Worm (Caenorhabditis elegans) whole organism, L4 larva: ENCODE measurements around the gene epg-7.
A peak's percentile ranks its signal among the peaks of the same experiment; 100 is the strongest.

Experiments
- F37D6.2 ChIP-seq: sonication (generic microtip); optimal IDR thresholded peaks from 2 replicates; lab custom pipeline; 2016; ENCODE audit warnings: mild to moderate bottlenecking, missing genetic modification characterization, missing compliant biosample characterization
- F44E2.7 ChIP-seq: fragments of 200-800 bp; sonication (Bioruptor generic); IDR thresholded peaks from 2 replicates; pipeline ENCODE4 v2.1.2; 2022; ENCODE audit warnings: missing genetic modification characterization, missing compliant biosample characterization
- T20F7.1 ChIP-seq: fragments of 200-800 bp; sonication (Bioruptor generic); optimal IDR thresholded peaks from 2 replicates; lab custom pipeline; 2018; ENCODE audit warnings: mild to moderate bottlenecking, missing genetic modification characterization, missing compliant biosample characterization
- T26A8.4 ChIP-seq: fragments of 200-800 bp; sonication (Bioruptor generic); IDR thresholded peaks from 2 replicates; pipeline ENCODE4 v1.3.6; 2022; ENCODE audit warnings: missing genetic modification characterization, missing compliant biosample characterization
- Y105C5A.15 ChIP-seq: fragments of 200-800 bp; sonication (Bioruptor generic); IDR thresholded peaks from 2 replicates; pipeline ENCODE4 v1.3.6; 2022; ENCODE audit warnings: missing genetic modification characterization, missing compliant biosample characterization
- aly-2 ChIP-seq: sonication (generic microtip); optimal IDR thresholded peaks from 2 replicates; lab custom pipeline; 2018; ENCODE audit warnings: missing biosample characterization, missing genetic modification characterization
- arid-1 ChIP-seq: fragments of 200-800 bp; sonication (Bioruptor generic); conservative IDR thresholded peaks from 2 replicates; pipeline ENCODE4 v1.3.6; 2022; ENCODE audit warnings: missing genetic modification reagents, missing genetic modification characterization, missing compliant biosample characterization
- attf-4 ChIP-seq: sonication (generic microtip); optimal IDR thresholded peaks from 3 replicates; lab custom pipeline; 2017; ENCODE audit warnings: missing biosample characterization, missing genetic modification characterization
- ceh-20 ChIP-seq: fragments of 200-800 bp; sonication (Bioruptor generic); IDR thresholded peaks from 2 replicates; pipeline ENCODE4 v1.3.6; 2022; ENCODE audit warnings: missing genetic modification reagents, missing genetic modification characterization, missing compliant biosample characterization
- ceh-62 ChIP-seq: sonication (generic microtip); optimal IDR thresholded peaks from 2 replicates; lab custom pipeline; 2017; ENCODE audit warnings: missing biosample characterization, missing genetic modification characterization
- ces-1 ChIP-seq: fragments of 150-350 bp; sonication (generic microtip); optimal IDR thresholded peaks from 4 replicates; lab custom pipeline; 2014; ENCODE audit warnings: missing biosample characterization, missing genetic modification reagents, missing genetic modification characterization
- daf-12 ChIP-seq: fragments of 150-350 bp; optimal IDR thresholded peaks from 2 replicates; lab custom pipeline; 2014; ENCODE audit warnings: missing biosample characterization, missing genetic modification reagents, missing genetic modification characterization
- daf-16 ChIP-seq, 3 experiments: sonication (generic microtip); optimal IDR thresholded peaks; 2 replicates each; lab custom pipeline; 2016 to 2017; ENCODE audit warnings: missing genetic modification characterization in 3 of 3, missing genetic modification reagents in 3 of 3, mild to moderate bottlenecking in 2 of 3, missing compliant biosample characterization in 2 of 3, missing biosample characterization in 1 of 3, moderate library complexity in 1 of 3
- daf-19 ChIP-seq: fragments of 200-800 bp; sonication (Bioruptor generic); conservative IDR thresholded peaks from 2 replicates; pipeline ENCODE4 v1.3.6; 2022; ENCODE audit warnings: missing genetic modification characterization, missing compliant biosample characterization
- dmd-6 ChIP-seq: fragments of 200-800 bp; sonication (Bioruptor generic); IDR thresholded peaks from 2 replicates; pipeline ENCODE4 v1.3.6; 2022; ENCODE audit warnings: missing genetic modification reagents, missing genetic modification characterization, missing compliant biosample characterization
- dmd-8 ChIP-seq: fragments of 200-800 bp; sonication (Bioruptor generic); IDR thresholded peaks from 2 replicates; pipeline ENCODE4 v1.3.6; 2022; ENCODE audit warnings: missing genetic modification characterization, missing compliant biosample characterization
- dmd-9 ChIP-seq: fragments of 200-800 bp; sonication (Bioruptor generic); IDR thresholded peaks from 2 replicates; pipeline ENCODE4 v1.3.6; 2022; ENCODE audit warnings: missing genetic modification reagents, missing genetic modification characterization, missing compliant biosample characterization
- duxl-1 ChIP-seq: sonication (generic microtip); optimal IDR thresholded peaks from 2 replicates; lab custom pipeline; 2016; ENCODE audit warnings: mild to moderate bottlenecking, missing genetic modification characterization, moderate library complexity, missing compliant biosample characterization; ENCODE audit not compliant: poor library complexity
- dve-1 ChIP-seq: sonication (generic microtip); optimal IDR thresholded peaks from 2 replicates; lab custom pipeline; 2017; ENCODE audit warnings: antibody characterized with exemption, mild to moderate bottlenecking, missing genetic modification characterization, missing compliant biosample characterization; ENCODE audit not compliant: insufficient read depth
- egl-43 ChIP-seq: fragments of 200-800 bp; sonication (Bioruptor generic); IDR thresholded peaks from 2 replicates; pipeline ENCODE4 v1.3.6; 2022; ENCODE audit warnings: missing genetic modification reagents, missing genetic modification characterization, missing compliant biosample characterization
- fos-1 ChIP-seq: fragments of 150-350 bp; optimal IDR thresholded peaks from 2 replicates; lab custom pipeline; 2014; ENCODE audit warnings: missing biosample characterization, missing genetic modification characterization
- hlh-11 ChIP-seq: fragments of 200-800 bp; sonication (Bioruptor generic); optimal IDR thresholded peaks from 2 replicates; lab custom pipeline; 2018; ENCODE audit warnings: mild to moderate bottlenecking, missing genetic modification characterization, missing compliant biosample characterization
- hlh-30 ChIP-seq: sonication (generic microtip); optimal IDR thresholded peaks from 2 replicates; lab custom pipeline; 2017; ENCODE audit warnings: antibody characterized with exemption, mild to moderate bottlenecking, missing genetic modification characterization, missing compliant biosample characterization; ENCODE audit not compliant: insufficient read depth
- lim-7 ChIP-seq: fragments of 200-800 bp; sonication (Bioruptor generic); IDR thresholded peaks from 2 replicates; pipeline ENCODE4 v1.3.6; 2022; ENCODE audit warnings: missing genetic modification characterization, missing compliant biosample characterization
- lin-1 ChIP-seq: fragments of 200-800 bp; sonication (Bioruptor generic); IDR thresholded peaks from 2 replicates; pipeline ENCODE4 v1.3.6; 2022; ENCODE audit warnings: missing genetic modification reagents, missing genetic modification characterization, missing compliant biosample characterization
- lin-13 ChIP-seq: fragments of 150-350 bp; optimal IDR thresholded peaks from 2 replicates; lab custom pipeline; 2014; ENCODE audit warnings: missing biosample characterization, missing genetic modification reagents, missing genetic modification characterization
- lin-15B ChIP-seq: fragments of 150-350 bp; sonication (generic microtip); optimal IDR thresholded peaks from 3 replicates; lab custom pipeline; 2014; ENCODE audit warnings: missing biosample characterization, missing genetic modification characterization
- lir-3 ChIP-seq: sonication (generic microtip); optimal IDR thresholded peaks from 2 replicates; lab custom pipeline; 2016; ENCODE audit warnings: mild to moderate bottlenecking, missing genetic modification characterization, missing compliant biosample characterization
- lsy-2 ChIP-seq, 2 experiments: fragments of 150-350 bp in 1 of 2; sonication (generic microtip) in 1 of 2; optimal IDR thresholded peaks; 2 replicates each; lab custom pipeline; 2014 to 2017; ENCODE audit warnings: missing biosample characterization in 2 of 2, missing genetic modification characterization in 2 of 2
- mep-1 ChIP-seq: fragments of 150-350 bp; sonication (generic microtip); optimal IDR thresholded peaks from 3 replicates; lab custom pipeline; 2014; ENCODE audit warnings: missing biosample characterization, missing genetic modification characterization
- nhr-102 ChIP-seq: sonication (generic microtip); optimal IDR thresholded peaks from 2 replicates; lab custom pipeline; 2016; ENCODE audit warnings: mild to moderate bottlenecking, missing genetic modification characterization, moderate library complexity, missing compliant biosample characterization
- nhr-237 ChIP-seq: sonication (generic microtip); optimal IDR thresholded peaks from 2 replicates; lab custom pipeline; 2017; ENCODE audit warnings: missing biosample characterization, missing genetic modification characterization
- nhr-6 ChIP-seq: fragments of 150-350 bp; optimal IDR thresholded peaks from 2 replicates; lab custom pipeline; 2014; ENCODE audit warnings: missing biosample characterization, missing genetic modification characterization
- nhr-76 ChIP-seq: fragments of 150-350 bp; optimal IDR thresholded peaks from 2 replicates; lab custom pipeline; 2014; ENCODE audit warnings: missing biosample characterization, missing genetic modification characterization
- pqm-1 ChIP-seq: sonication (generic microtip); optimal IDR thresholded peaks from 2 replicates; lab custom pipeline; 2017; ENCODE audit warnings: missing biosample characterization, missing genetic modification characterization
- rbr-2 ChIP-seq: sonication (generic microtip); optimal IDR thresholded peaks from 2 replicates; lab custom pipeline; 2016; ENCODE audit warnings: missing genotype, missing genetic modification characterization, missing compliant biosample characterization
- sdz-12 ChIP-seq: fragments of 200-800 bp; sonication (Bioruptor generic); optimal IDR thresholded peaks from 2 replicates; lab custom pipeline; 2018; ENCODE audit warnings: mild to moderate bottlenecking, missing genetic modification characterization, missing compliant biosample characterization
- skn-1 ChIP-seq: fragments of 150-350 bp; optimal IDR thresholded peaks from 2 replicates; lab custom pipeline; 2014; ENCODE audit warnings: missing biosample characterization, missing genetic modification characterization
- snpc-4 ChIP-seq: fragments of 150-350 bp; optimal IDR thresholded peaks from 2 replicates; lab custom pipeline; 2014; ENCODE audit warnings: missing biosample characterization, missing genetic modification characterization
- unc-39 ChIP-seq: sonication (generic microtip); optimal IDR thresholded peaks from 2 replicates; lab custom pipeline; 2017; ENCODE audit warnings: missing biosample characterization, missing genetic modification characterization
- unc-62 ChIP-seq, 3 experiments: fragments of 150-350 bp in 1 of 3; sonication (generic microtip); optimal IDR thresholded peaks in 2 of 3; peaks in 1 of 3; 1 replicate in 1 of 3; 2 replicates in 2 of 3; lab custom pipeline; 2014 to 2017; ENCODE audit warnings: missing biosample characterization in 3 of 3, missing genetic modification characterization in 3 of 3, missing genetic modification reagents in 3 of 3, missing genotype in 1 of 3
- zfp-2 ChIP-seq: sonication (generic microtip); optimal IDR thresholded peaks from 2 replicates; lab custom pipeline; 2016; ENCODE audit warnings: mild to moderate bottlenecking, missing genetic modification characterization, missing compliant biosample characterization
- zfp-3 ChIP-seq: fragments of 200-800 bp; sonication (Bioruptor generic); conservative IDR thresholded peaks from 2 replicates; pipeline ENCODE4 v1.3.6; 2022; ENCODE audit warnings: missing genetic modification reagents, missing genetic modification characterization, missing compliant biosample characterization
- zip-11 ChIP-seq: fragments of 200-800 bp; sonication (Bioruptor generic); IDR thresholded peaks from 2 replicates; pipeline ENCODE4 v1.3.6; 2022; ENCODE audit warnings: missing genetic modification characterization, missing compliant biosample characterization
- zip-2 ChIP-seq: fragments of 150-350 bp; optimal IDR thresholded peaks from 2 replicates; lab custom pipeline; 2014; ENCODE audit warnings: missing biosample characterization, missing genetic modification characterization
- ztf-11 ChIP-seq: fragments of 150-350 bp; optimal IDR thresholded peaks from 2 replicates; lab custom pipeline; 2014; ENCODE audit warnings: missing biosample characterization, missing genetic modification characterization

Gene epg-7

DNA sequence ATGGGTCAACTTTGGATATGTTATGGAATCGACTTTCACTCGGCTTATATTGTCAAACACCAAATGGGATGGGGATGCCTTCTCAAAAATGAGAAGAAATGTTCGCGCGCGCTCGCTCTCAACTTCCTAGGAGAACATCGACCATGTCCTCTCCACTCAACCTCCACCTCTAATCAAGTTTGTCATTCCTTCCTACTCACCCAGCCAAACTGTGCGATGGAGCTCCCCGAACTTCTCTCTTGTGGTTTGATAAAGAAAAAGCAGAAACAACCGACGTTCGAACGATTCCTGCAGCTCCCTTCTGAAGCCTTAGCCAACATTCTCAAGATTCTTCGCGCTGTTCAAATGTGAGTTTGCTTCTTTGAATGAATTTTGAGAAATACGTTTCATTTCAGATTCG is 21.3 kb upstream of the epg-7 start:
- TF ChIP-seq unc-62 (GFP tag; optimal IDR thresholded peaks at IDR 0.05 in 1 of 2; lab: Kevin White, UChicago) (peak in 1 of 2 experiments; percentile 93), unc-62 (tag; optimal IDR thresholded peaks at IDR 0.05; lab: Kevin White, UChicago) (no peak), duxl-1 (tag; lab: Kevin White, UChicago) (no peak)

DNA sequence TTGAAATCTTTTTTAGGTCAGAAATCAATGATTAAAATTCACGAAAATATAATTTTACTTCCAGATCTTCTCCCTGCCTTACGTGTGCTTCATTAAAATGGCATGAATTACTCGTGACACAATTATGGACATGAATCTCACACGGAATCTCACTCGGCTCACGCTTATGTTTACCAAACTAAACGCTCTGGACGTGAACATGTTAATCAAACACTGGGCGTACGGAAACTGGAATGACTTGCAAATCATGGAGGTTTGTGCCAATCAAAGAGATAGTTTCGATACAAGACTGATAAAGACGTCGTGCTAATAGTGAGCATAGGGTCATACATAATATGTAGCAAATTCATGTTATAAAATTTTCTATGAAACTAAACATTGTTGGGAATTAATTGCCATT is 19.9 kb upstream of the epg-7 start:
- no peak for TF ChIP-seq daf-16 (GFP tag; optimal IDR thresholded peaks at IDR 0.05; lab: Kevin White, UChicago)
- peak; percentile 36 for TF ChIP-seq daf-16 (tag; optimal IDR thresholded peaks at IDR 0.05; lab: Kevin White, UChicago)
- peak; percentile 20 for TF ChIP-seq mep-1 (tag; lab: Kevin White, UChicago)
- TF ChIP-seq hlh-30, result peak; percentile 30
- TF ChIP-seq hlh-11 (tag; lab: Kevin White, UChicago), result peak; percentile 29
- TF ChIP-seq fos-1 (tag; lab: Kevin White, UChicago), result no peak
- no peak for TF ChIP-seq F37D6.2
- peak; percentile 25 for TF ChIP-seq pqm-1 (tag; lab: Kevin White, UChicago)
- TF ChIP-seq lin-15B (tag; lab: Kevin White, UChicago), result no peak
- peak; percentile 57 for TF ChIP-seq dve-1 (tag; lab: Kevin White, UChicago)
- peak; percentile 3 for TF ChIP-seq nhr-102 (tag; lab: Kevin White, UChicago)
- TF ChIP-seq dmd-6 (GFP tag; lab: Robert Waterston, UW), result peak; percentile 22; the same call in 1 of the 2 replicates
- TF ChIP-seq, all 104 proteins: peak for 8

DNA sequence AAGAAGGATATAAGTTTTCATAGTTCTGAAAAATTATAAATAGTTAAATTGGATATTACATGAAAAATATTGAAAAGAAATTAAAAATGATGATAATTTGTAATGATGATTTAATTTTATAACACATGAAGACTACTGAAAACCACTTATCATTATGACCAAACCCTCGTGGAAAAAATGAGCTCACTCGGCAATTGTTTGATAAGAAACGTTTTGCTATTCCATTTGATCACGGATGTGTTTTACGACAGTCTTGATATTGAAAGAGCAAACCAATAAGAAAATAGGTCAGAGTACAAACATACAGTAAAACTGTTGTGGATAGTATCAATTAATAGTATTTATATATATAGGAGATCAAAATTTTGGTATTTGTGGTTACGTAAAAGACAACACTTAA is 19.2 kb upstream of the epg-7 start, which contains the start of gene spp-3:
spp-3 (minus strand) TSS at position 25 of the 400 bp plus-strand sequence.
- TF ChIP-seq rbr-2 (tag; lab: Kevin White, UChicago), result no peak
- TF ChIP-seq lir-3 (tag; lab: Kevin White, UChicago), result no peak
- TF ChIP-seq lsy-2 (tag; optimal IDR thresholded peaks at IDR 0.05; lab: Kevin White, UChicago), result peak in 1 of 2 experiments; percentile 67
- TF ChIP-seq dmd-9 (GFP tag; lab: Robert Waterston, UW), result no peak
- TF ChIP-seq sdz-12 (GFP tag; lab: Kevin White, UChicago), result no peak
- TF ChIP-seq lin-1 (GFP tag; lab: Robert Waterston, UW), result no peak
- no peak for TF ChIP-seq Y105C5A.15
- TF ChIP-seq snpc-4, result no peak
- no peak for TF ChIP-seq ceh-20 (GFP tag; lab: Robert Waterston, UW)
- TF ChIP-seq nhr-6 (tag; lab: Kevin White, UChicago), result no peak
- no peak; the same call in 1 of the 2 replicates for TF ChIP-seq zfp-3 (GFP tag; lab: Robert Waterston, UW)
- TF ChIP-seq aly-2 (tag; lab: Kevin White, UChicago), result no peak
- TF ChIP-seq lin-15B (tag; lab: Kevin White, UChicago), result no peak
- no peak for TF ChIP-seq zip-2 (tag; lab: Kevin White, UChicago)
- TF ChIP-seq pqm-1 (tag; lab: Kevin White, UChicago), result peak; percentile 90
- no peak for TF ChIP-seq arid-1 (GFP tag; lab: Robert Waterston, UW)
- TF ChIP-seq zip-11 (GFP tag; lab: Robert Waterston, UW), result no peak
- no peak for TF ChIP-seq dmd-8 (GFP tag; lab: Robert Waterston, UW)
- TF ChIP-seq ces-1 (GFP tag; lab: Kevin White, UChicago), result no peak
- no peak for TF ChIP-seq skn-1
- TF ChIP-seq duxl-1 (tag; lab: Kevin White, UChicago), result no peak
- no peak for TF ChIP-seq egl-43
- no peak for TF ChIP-seq attf-4
- no peak for TF ChIP-seq nhr-237 (tag; lab: Kevin White, UChicago)
- TF ChIP-seq dmd-6 (GFP tag; lab: Robert Waterston, UW), result peak; percentile 89
- TF ChIP-seq daf-12 (tag; lab: Kevin White, UChicago), result no peak
- TF ChIP-seq mep-1 (tag; lab: Kevin White, UChicago), result peak; percentile 49
- TF ChIP-seq unc-62 (GFP tag; optimal IDR thresholded peaks at IDR 0.05 in 1 of 2; lab: Kevin White, UChicago), result no peak
- TF ChIP-seq unc-62 (tag; optimal IDR thresholded peaks at IDR 0.05; lab: Kevin White, UChicago), result no peak
- TF ChIP-seq fos-1 (tag; lab: Kevin White, UChicago), result no peak
- peak; percentile 42 for TF ChIP-seq T20F7.1
- 0 out of 2 replicates have a peak, but pooled peaks have one; percentile 44 for TF ChIP-seq T26A8.4
- TF ChIP-seq nhr-76 (tag; lab: Kevin White, UChicago), result no peak
- TF ChIP-seq lin-13 (GFP tag; lab: Kevin White, UChicago), result no peak
- TF ChIP-seq daf-19 (GFP tag; lab: Robert Waterston, UW), result no peak
- TF ChIP-seq lim-7 (GFP tag; lab: Robert Waterston, UW), result no peak
- TF ChIP-seq F44E2.7, result no peak
- TF ChIP-seq ztf-11 (tag; lab: Kevin White, UChicago), result no peak
- no peak for TF ChIP-seq unc-39
- no peak for TF ChIP-seq zfp-2 (tag; lab: Kevin White, UChicago)
- TF ChIP-seq ceh-62, result no peak
- TF ChIP-seq daf-16 (GFP tag; optimal IDR thresholded peaks at IDR 0.05; lab: Kevin White, UChicago), result peak in 1 of 2 experiments; percentile 43
- peak; percentile 90 for TF ChIP-seq daf-16 (tag; optimal IDR thresholded peaks at IDR 0.05; lab: Kevin White, UChicago)
